Worm (Caenorhabditis elegans) whole organism, L1 larva: ENCODE measurements around the gene pgm-3.

Experiments used
- C34B4.2 ChIP-seq: sonication (generic microtip); optimal IDR thresholded peaks from 2 replicates; lab custom pipeline; 2017; ENCODE audit warnings: mild to moderate bottlenecking, missing genetic modification characterization, missing compliant biosample characterization
- aha-1 ChIP-seq: fragments of 150-350 bp; optimal IDR thresholded peaks from 2 replicates; lab custom pipeline; 2014; ENCODE audit warnings: missing biosample characterization, missing genetic modification characterization
- alr-1 ChIP-seq: fragments of 200-800 bp; sonication (Bioruptor generic); optimal IDR thresholded peaks from 2 replicates; lab custom pipeline; 2018; ENCODE audit warnings: borderline replicate concordance, mild to moderate bottlenecking, missing genetic modification characterization, missing compliant biosample characterization
- aly-2 ChIP-seq: fragments of 150-350 bp; optimal IDR thresholded peaks from 2 replicates; lab custom pipeline; 2014; ENCODE audit warnings: missing biosample characterization, missing genetic modification characterization
- ama-1 ChIP-seq: fragments of 150-350 bp; optimal IDR thresholded peaks from 2 replicates; lab custom pipeline; 2014
- blmp-1 ChIP-seq: fragments of 150-350 bp; optimal IDR thresholded peaks from 2 replicates; lab custom pipeline; 2014; ENCODE audit warnings: missing biosample characterization, missing genetic modification characterization
- ceh-63 ChIP-seq: fragments of 200-800 bp; sonication (Bioruptor generic); optimal IDR thresholded peaks from 2 replicates; lab custom pipeline; 2018; ENCODE audit warnings: mild to moderate bottlenecking, missing genetic modification characterization, missing compliant biosample characterization
- ceh-8 ChIP-seq: fragments of 200-800 bp; sonication (Bioruptor generic); optimal IDR thresholded peaks from 2 replicates; lab custom pipeline; 2018; ENCODE audit warnings: mild to moderate bottlenecking, missing genetic modification characterization, moderate library complexity, missing compliant biosample characterization
- ceh-90 ChIP-seq: sonication (generic microtip); optimal IDR thresholded peaks from 2 replicates; lab custom pipeline; 2016; ENCODE audit warnings: missing genetic modification characterization, missing compliant biosample characterization
- dpl-1 ChIP-seq, 3 experiments: fragments of 150-350 bp in 2 of 3; sonication (generic microtip) in 1 of 3; optimal IDR thresholded peaks; 2 replicates each; lab custom pipeline; 2014 to 2017; ENCODE audit warnings: missing biosample characterization in 3 of 3, missing genetic modification characterization in 3 of 3, missing genetic modification reagents in 3 of 3
- efl-1 ChIP-seq, 4 experiments: fragments of 150-350 bp; optimal IDR thresholded peaks in 3 of 4; peaks in 1 of 4; 1 replicate in 1 of 4; 2 replicates in 3 of 4; lab custom pipeline; 2014; ENCODE audit warnings: missing biosample characterization in 2 of 4, missing genetic modification characterization in 2 of 4, missing genetic modification reagents in 2 of 4
- elt-3 ChIP-seq, 6 experiments: fragments of 150-350 bp in 1 of 6; sonication (generic microtip); optimal IDR thresholded peaks; 2 replicates each; lab custom pipeline; 2017 to 2018; ENCODE audit warnings: missing biosample characterization in 6 of 6, missing genetic modification characterization in 6 of 6, inconsistent platforms in 1 of 6
- fkh-10 ChIP-seq: sonication (generic microtip); optimal IDR thresholded peaks from 2 replicates; lab custom pipeline; 2017; ENCODE audit warnings: missing biosample characterization, missing genetic modification reagents, missing genetic modification characterization
- hpl-2 ChIP-seq: fragments of 150-350 bp; optimal IDR thresholded peaks from 2 replicates; lab custom pipeline; 2014; ENCODE audit warnings: missing biosample characterization, missing genetic modification reagents, missing genetic modification characterization
- irx-1 ChIP-seq: sonication (generic microtip); optimal IDR thresholded peaks from 2 replicates; lab custom pipeline; 2016; ENCODE audit warnings: missing genetic modification characterization, missing compliant biosample characterization
- isw-1 ChIP-seq: fragments of 200-800 bp; sonication (Bioruptor generic); IDR thresholded peaks from 2 replicates; pipeline ENCODE4 v1.3.6; 2022; ENCODE audit warnings: missing genetic modification characterization, missing compliant biosample characterization
- jun-1 ChIP-seq: fragments of 150-350 bp; optimal IDR thresholded peaks from 2 replicates; lab custom pipeline; 2014; ENCODE audit warnings: missing biosample characterization, missing genetic modification reagents, missing genetic modification characterization
- lin-13 ChIP-seq: fragments of 150-350 bp; optimal IDR thresholded peaks from 2 replicates; lab custom pipeline; 2014; ENCODE audit warnings: missing biosample characterization, missing genetic modification reagents, missing genetic modification characterization
- lin-35 ChIP-seq, 2 experiments: fragments of 150-350 bp; optimal IDR thresholded peaks; 2 replicates each; lab custom pipeline; 2014; ENCODE audit warnings: missing biosample characterization in 2 of 2, missing genetic modification characterization in 2 of 2, missing genetic modification reagents in 2 of 2
- lsy-2 ChIP-seq, 2 experiments: fragments of 150-350 bp; optimal IDR thresholded peaks; 2 replicates each; lab custom pipeline; 2014; ENCODE audit warnings: missing biosample characterization in 2 of 2, missing genetic modification characterization in 2 of 2
- mab-9 ChIP-seq: fragments of 200-800 bp; sonication (Bioruptor generic); IDR thresholded peaks from 2 replicates; pipeline ENCODE4 v1.3.6; 2022; ENCODE audit warnings: missing genetic modification reagents, missing genetic modification characterization, missing compliant biosample characterization
- mdl-1 ChIP-seq, 2 experiments: fragments of 150-350 bp; optimal IDR thresholded peaks; 2 replicates each; lab custom pipeline; 2014 to 2017; ENCODE audit warnings: missing biosample characterization in 2 of 2, missing genetic modification characterization in 2 of 2, inconsistent platforms in 1 of 2
- nhr-12 ChIP-seq: sonication (generic microtip); optimal IDR thresholded peaks from 2 replicates; lab custom pipeline; 2017; ENCODE audit warnings: missing biosample characterization, missing genetic modification characterization
- nhr-237 ChIP-seq: fragments of 150-350 bp; optimal IDR thresholded peaks from 2 replicates; lab custom pipeline; 2014; ENCODE audit warnings: missing biosample characterization, missing genetic modification characterization
- nhr-71 ChIP-seq: sonication (generic microtip); optimal IDR thresholded peaks from 2 replicates; lab custom pipeline; 2016; ENCODE audit warnings: mild to moderate bottlenecking, missing genetic modification characterization, moderate library complexity, missing compliant biosample characterization
- nhr-76 ChIP-seq: sonication (generic microtip); optimal IDR thresholded peaks from 2 replicates; lab custom pipeline; 2017; ENCODE audit warnings: missing biosample characterization, missing genetic modification characterization
- nhr-77 ChIP-seq: fragments of 150-350 bp; optimal IDR thresholded peaks from 2 replicates; lab custom pipeline; 2014; ENCODE audit warnings: missing biosample characterization, missing genetic modification characterization
- nhr-85 ChIP-seq: sonication (generic microtip); peaks from one replicate; lab custom pipeline; 2016; ENCODE audit warnings: missing genetic modification characterization, inconsistent platforms, missing compliant biosample characterization
- pqm-1 ChIP-seq: sonication (generic microtip); optimal IDR thresholded peaks from 3 replicates; lab custom pipeline; 2017; ENCODE audit warnings: missing biosample characterization, missing genetic modification characterization
- skn-1 ChIP-seq: fragments of 150-350 bp; optimal IDR thresholded peaks from 2 replicates; lab custom pipeline; 2014; ENCODE audit warnings: missing biosample characterization, missing genetic modification characterization
- snu-23 ChIP-seq: sonication (generic microtip); optimal IDR thresholded peaks from 2 replicates; lab custom pipeline; 2016; ENCODE audit warnings: missing genetic modification characterization, missing compliant biosample characterization
- sup-37 ChIP-seq: fragments of 200-800 bp; sonication (Bioruptor generic); optimal IDR thresholded peaks from 2 replicates; lab custom pipeline; 2018; ENCODE audit warnings: mild to moderate bottlenecking, missing genetic modification characterization, missing compliant biosample characterization
- swsn-7 ChIP-seq: sonication (generic microtip); optimal IDR thresholded peaks from 2 replicates; lab custom pipeline; 2016; ENCODE audit warnings: missing genetic modification characterization, missing compliant biosample characterization
- unc-30 ChIP-seq: sonication (generic microtip); optimal IDR thresholded peaks from 2 replicates; lab custom pipeline; 2017; ENCODE audit warnings: missing biosample characterization, missing genetic modification characterization
- vab-15 ChIP-seq: sonication (generic microtip); optimal IDR thresholded peaks from 2 replicates; lab custom pipeline; 2017; ENCODE audit warnings: missing genotype, mild to moderate bottlenecking, missing genetic modification characterization, missing compliant biosample characterization
- zag-1 ChIP-seq: fragments of 150-350 bp; optimal IDR thresholded peaks from 2 replicates; lab custom pipeline; 2014; ENCODE audit warnings: missing biosample characterization, missing genetic modification characterization
- ztf-11 ChIP-seq, 2 experiments: sonication (generic microtip); optimal IDR thresholded peaks; 2 replicates each; lab custom pipeline; 2016 to 2017; ENCODE audit warnings: missing genetic modification characterization in 2 of 2, missing biosample characterization in 1 of 2, missing compliant biosample characterization in 1 of 2
- ztf-4 ChIP-seq: fragments of 150-350 bp; optimal IDR thresholded peaks from 2 replicates; lab custom pipeline; 2014; ENCODE audit warnings: missing biosample characterization, missing genetic modification characterization

The pgm-3 gene

ce11 chrIV:8737354-8737753 is 11.8 kb downstream of the pgm-3 start:
- TF ChIP-seq swsn-7 (tag; lab: Kevin White, UChicago), result peak; percentile 4
- no peak for TF ChIP-seq nhr-12 (tag; lab: Kevin White, UChicago)
- no peak for TF ChIP-seq zag-1 (tag; lab: Kevin White, UChicago)
- peak; percentile 25 to 38 for TF ChIP-seq efl-1 (optimal IDR thresholded peaks at IDR 0.05; lab: Kevin White, UChicago)
- no peak for TF ChIP-seq efl-1 (GFP tag; optimal IDR thresholded peaks at IDR 0.05 in 1 of 2; lab: Kevin White, UChicago)
- TF ChIP-seq lin-13 (GFP tag; lab: Kevin White, UChicago), result no peak
- TF ChIP-seq lin-35 (GFP tag; optimal IDR thresholded peaks at IDR 0.05; lab: Kevin White, UChicago), result peak; percentile 17 to 21
- TF ChIP-seq lsy-2 (tag; optimal IDR thresholded peaks at IDR 0.05; lab: Kevin White, UChicago), result peak in 1 of 2 experiments; percentile 31
- no peak for TF ChIP-seq alr-1 (tag; lab: Kevin White, UChicago)
- TF ChIP-seq snu-23 (GFP tag; lab: Kevin White, UChicago), result no peak
- no peak for TF ChIP-seq nhr-71 (tag; lab: Kevin White, UChicago)
- TF ChIP-seq jun-1 (tag; lab: Kevin White, UChicago), result no peak
- no peak for TF ChIP-seq nhr-76 (tag; lab: Kevin White, UChicago)
- no peak for TF ChIP-seq aly-2
- TF ChIP-seq mdl-1 (tag; optimal IDR thresholded peaks at IDR 0.05; lab: Kevin White, UChicago), result no peak
- TF ChIP-seq hpl-2 (GFP tag; lab: Kevin White, UChicago), result no peak
- no peak for TF ChIP-seq irx-1 (tag; lab: Kevin White, UChicago)
- no peak for TF ChIP-seq ztf-4
- TF ChIP-seq aha-1 (tag; lab: Kevin White, UChicago), result no peak
- no peak for TF ChIP-seq dpl-1 (GFP tag; optimal IDR thresholded peaks at IDR 0.05; lab: Kevin White, UChicago)
- no peak for TF ChIP-seq blmp-1 (tag; lab: Kevin White, UChicago)
- peak; percentile 72 for TF ChIP-seq nhr-85
- TF ChIP-seq fkh-10 (GFP tag; lab: Kevin White, UChicago), result no peak
- no peak for TF ChIP-seq vab-15 (tag; lab: Kevin White, UChicago)
- no peak for TF ChIP-seq ceh-90 (tag; lab: Kevin White, UChicago)
- no peak for TF ChIP-seq skn-1 (tag; lab: Kevin White, UChicago)
- TF ChIP-seq ztf-11 (tag; optimal IDR thresholded peaks at IDR 0.05; lab: Kevin White, UChicago), result no peak
- TF ChIP-seq nhr-237 (tag; lab: Kevin White, UChicago), result no peak
- no peak for TF ChIP-seq ceh-63 (GFP tag; lab: Kevin White, UChicago)
- no peak for TF ChIP-seq mab-9 (GFP tag; lab: Robert Waterston, UW)
- TF ChIP-seq isw-1 (GFP tag; lab: Robert Waterston, UW), result no peak
- no peak for TF ChIP-seq ama-1
- no peak for TF ChIP-seq sup-37 (GFP tag; lab: Kevin White, UChicago)
- no peak for TF ChIP-seq C34B4.2 (tag; lab: Kevin White, UChicago)
- no peak for TF ChIP-seq nhr-77 (tag; lab: Kevin White, UChicago)
- no peak for TF ChIP-seq ceh-8
- TF ChIP-seq pqm-1, result no peak
- TF ChIP-seq unc-30 (tag; lab: Kevin White, UChicago), result no peak

DNA sequence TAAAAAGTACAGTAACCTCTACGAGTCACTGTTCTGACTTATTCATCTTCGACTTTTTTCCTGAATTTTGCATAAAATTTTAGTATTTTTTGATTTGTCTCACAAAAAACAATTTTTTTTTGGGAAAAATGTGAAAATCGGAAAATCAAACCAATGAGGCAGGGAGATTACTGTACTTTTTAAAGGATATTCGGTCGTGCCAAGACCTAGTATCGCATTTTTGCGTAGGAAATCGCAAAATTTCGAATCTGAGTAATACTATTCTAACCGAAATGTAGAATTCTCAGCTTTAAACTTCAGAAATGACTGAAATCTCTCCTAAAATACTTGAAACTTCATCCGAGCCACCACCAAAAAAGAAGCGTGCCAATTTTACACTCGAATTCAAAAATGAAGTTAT is 12.3 kb downstream of the pgm-3 start, which contains the start of gene F21D5.4:
F21D5.4 (plus strand) TSS at position 301 of the 400 bp plus-strand sequence.
- no peak for TF ChIP-seq elt-3 (tag; optimal IDR thresholded peaks at IDR 0.05; lab: Kevin White, UChicago)
- TF ChIP-seq efl-1 (optimal IDR thresholded peaks at IDR 0.05; lab: Kevin White, UChicago), result no peak
- peak in 1 of 2 experiments; percentile 45 for TF ChIP-seq efl-1 (GFP tag; optimal IDR thresholded peaks at IDR 0.05 in 1 of 2; lab: Kevin White, UChicago)

DNA sequence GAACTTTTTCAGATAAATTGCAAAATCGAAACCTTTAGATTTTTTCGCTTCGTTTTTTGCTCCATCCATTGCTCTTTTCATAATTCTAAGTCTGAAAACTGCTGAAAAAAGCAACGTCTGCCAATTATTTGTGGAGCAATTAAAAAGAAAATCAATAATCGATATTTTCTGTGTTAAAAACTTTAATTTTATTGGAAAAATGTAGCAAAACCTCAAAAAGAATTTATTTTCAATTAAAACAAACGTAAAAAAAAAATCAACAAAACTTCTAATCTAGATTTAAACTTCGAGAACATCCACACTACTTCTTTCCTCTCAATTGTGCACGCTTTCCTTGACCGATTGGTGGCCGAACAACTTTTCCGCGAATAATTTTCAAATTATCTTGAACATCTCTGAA is 13.8 kb downstream of the pgm-3 start, which contains the start of gene F21D5.5:
F21D5.5 (minus strand) TSS at position 101 of the 400 bp plus-strand sequence.
- no peak for TF ChIP-seq skn-1 (tag; lab: Kevin White, UChicago)
